Worm (Caenorhabditis elegans) whole organism, mixed stage, embryonic: Measurements from ENCODE around the gene col-120.

Experiments
- ceh-39 ChIP-seq: fragments of 150-350 bp; optimal IDR thresholded peaks from 2 replicates; lab custom pipeline; 2014; ENCODE audit warnings: missing biosample characterization, missing genetic modification characterization
- ces-1 ChIP-seq: fragments of 150-350 bp; optimal IDR thresholded peaks from 2 replicates; lab custom pipeline; 2014; ENCODE audit warnings: missing biosample characterization, missing genetic modification reagents, missing genetic modification characterization
- elt-3 ChIP-seq: fragments of 150-350 bp; optimal IDR thresholded peaks from 2 replicates; lab custom pipeline; 2014; ENCODE audit warnings: missing biosample characterization, missing genetic modification characterization
- ham-2 ChIP-seq: fragments of 200-800 bp; sonication (Bioruptor generic); optimal IDR thresholded peaks from 2 replicates; lab custom pipeline; 2018; ENCODE audit warnings: mild to moderate bottlenecking, missing genetic modification characterization, missing compliant biosample characterization
- mab-5 ChIP-seq: fragments of 150-350 bp; optimal IDR thresholded peaks from 2 replicates; lab custom pipeline; 2014; ENCODE audit warnings: missing biosample characterization, missing genetic modification characterization
- nhr-12 ChIP-seq: fragments of 150-350 bp; optimal IDR thresholded peaks from 2 replicates; lab custom pipeline; 2014; ENCODE audit warnings: missing biosample characterization, missing genetic modification characterization
- nhr-76 ChIP-seq: sonication (generic microtip); optimal IDR thresholded peaks from 2 replicates; lab custom pipeline; 2017; ENCODE audit warnings: missing biosample characterization, missing genetic modification characterization
- sptf-1 ChIP-seq: sonication (generic microtip); optimal IDR thresholded peaks from 2 replicates; lab custom pipeline; 2017; ENCODE audit warnings: mild to moderate bottlenecking, missing genetic modification characterization, moderate library complexity, missing compliant biosample characterization
- unc-62 ChIP-seq: fragments of 150-350 bp; optimal IDR thresholded peaks from 2 replicates; lab custom pipeline; 2014; ENCODE audit warnings: missing biosample characterization, missing genetic modification reagents, missing genetic modification characterization
- ztf-11 ChIP-seq: fragments of 150-350 bp; optimal IDR thresholded peaks from 2 replicates; lab custom pipeline; 2014; ENCODE audit warnings: missing biosample characterization, missing genetic modification characterization

- TF ChIP-seq ces-1 (GFP tag; lab: Kevin White, UChicago) (no peak), nhr-12 (tag; lab: Kevin White, UChicago) (no peak), elt-3 (tag; lab: Kevin White, UChicago) (no peak), ceh-39 (tag; lab: Kevin White, UChicago) (no peak), ham-2 (no peak), unc-62 (GFP tag; lab: Kevin White, UChicago) (no peak), ztf-11 (tag; lab: Kevin White, UChicago) (no peak), sptf-1 (no peak), mab-5 (tag; lab: Kevin White, UChicago) (no peak), nhr-76 (no peak)
These were observed 2.9 kb upstream of the col-120 start for ce11 chrIV:9264513-9264912.
